Worm (Caenorhabditis elegans) whole organism, L1 larva: Measurements from ENCODE around the gene T08D10.4.

Experiments
- C16A3.4 ChIP-seq: fragments of 150-350 bp; optimal IDR thresholded peaks from 2 replicates; lab custom pipeline; 2014; ENCODE audit warnings: missing biosample characterization, missing genetic modification characterization
- F16B12.6 ChIP-seq: fragments of 150-350 bp; optimal IDR thresholded peaks from 2 replicates; lab custom pipeline; 2014; ENCODE audit warnings: missing biosample characterization, missing genetic modification characterization
- alr-1 ChIP-seq: fragments of 200-800 bp; sonication (Bioruptor generic); optimal IDR thresholded peaks from 2 replicates; lab custom pipeline; 2018; ENCODE audit warnings: borderline replicate concordance, mild to moderate bottlenecking, missing genetic modification characterization, missing compliant biosample characterization
- aly-2 ChIP-seq: fragments of 150-350 bp; optimal IDR thresholded peaks from 2 replicates; lab custom pipeline; 2014; ENCODE audit warnings: missing biosample characterization, missing genetic modification characterization
- blmp-1 ChIP-seq: fragments of 150-350 bp; optimal IDR thresholded peaks from 2 replicates; lab custom pipeline; 2014; ENCODE audit warnings: missing biosample characterization, missing genetic modification characterization
- ceh-63 ChIP-seq: fragments of 200-800 bp; sonication (Bioruptor generic); optimal IDR thresholded peaks from 2 replicates; lab custom pipeline; 2018; ENCODE audit warnings: mild to moderate bottlenecking, missing genetic modification characterization, missing compliant biosample characterization
- ceh-8 ChIP-seq: fragments of 200-800 bp; sonication (Bioruptor generic); optimal IDR thresholded peaks from 2 replicates; lab custom pipeline; 2018; ENCODE audit warnings: mild to moderate bottlenecking, missing genetic modification characterization, moderate library complexity, missing compliant biosample characterization
- ces-1 ChIP-seq: fragments of 150-350 bp; optimal IDR thresholded peaks from 2 replicates; lab custom pipeline; 2014; ENCODE audit warnings: missing biosample characterization, missing genetic modification reagents, missing genetic modification characterization
- dsc-1 ChIP-seq: sonication (generic microtip); optimal IDR thresholded peaks from 2 replicates; lab custom pipeline; 2016; ENCODE audit warnings: mild to moderate bottlenecking, missing genetic modification characterization, missing compliant biosample characterization
- efl-1 ChIP-seq, 4 experiments: fragments of 150-350 bp; optimal IDR thresholded peaks in 3 of 4; peaks in 1 of 4; 1 replicate in 1 of 4; 2 replicates in 3 of 4; lab custom pipeline; 2014; ENCODE audit warnings: missing biosample characterization in 2 of 4, missing genetic modification characterization in 2 of 4, missing genetic modification reagents in 2 of 4
- egl-13 ChIP-seq: sonication (generic microtip); optimal IDR thresholded peaks from 2 replicates; lab custom pipeline; 2016; ENCODE audit warnings: missing genotype, missing genetic modification reagents, missing genetic modification characterization, missing compliant biosample characterization
- elt-2 ChIP-seq: sonication (generic microtip); optimal IDR thresholded peaks from 2 replicates; lab custom pipeline; 2016; ENCODE audit warnings: missing genetic modification characterization, mild to moderate bottlenecking, inconsistent platforms, missing compliant biosample characterization, missing genetic modification reagents
- fkh-10 ChIP-seq: sonication (generic microtip); optimal IDR thresholded peaks from 2 replicates; lab custom pipeline; 2017; ENCODE audit warnings: missing biosample characterization, missing genetic modification reagents, missing genetic modification characterization
- fkh-4 ChIP-seq: sonication (generic microtip); optimal IDR thresholded peaks from 2 replicates; lab custom pipeline; 2016; ENCODE audit warnings: missing compliant biosample characterization, missing genetic modification characterization, borderline replicate concordance
- fkh-8 ChIP-seq: sonication (generic microtip); optimal IDR thresholded peaks from 2 replicates; lab custom pipeline; 2016; ENCODE audit warnings: mild to moderate bottlenecking, missing genetic modification characterization, missing compliant biosample characterization
- fos-1 ChIP-seq: fragments of 150-350 bp; optimal IDR thresholded peaks from 2 replicates; lab custom pipeline; 2014; ENCODE audit warnings: missing biosample characterization, missing genetic modification characterization
- hlh-17 ChIP-seq: fragments of 200-800 bp; sonication (Bioruptor generic); optimal IDR thresholded peaks from 2 replicates; lab custom pipeline; 2018; ENCODE audit warnings: missing genetic modification characterization, mild to moderate bottlenecking, missing compliant biosample characterization, moderate library complexity, borderline replicate concordance
- hlh-4 ChIP-seq: sonication (generic microtip); optimal IDR thresholded peaks from 2 replicates; lab custom pipeline; 2016; ENCODE audit warnings: mild to moderate bottlenecking, missing genetic modification characterization, missing compliant biosample characterization
- hpl-2 ChIP-seq: fragments of 150-350 bp; optimal IDR thresholded peaks from 2 replicates; lab custom pipeline; 2014; ENCODE audit warnings: missing biosample characterization, missing genetic modification reagents, missing genetic modification characterization
- isw-1 ChIP-seq: fragments of 200-800 bp; sonication (Bioruptor generic); IDR thresholded peaks from 2 replicates; pipeline ENCODE4 v1.3.6; 2022; ENCODE audit warnings: missing genetic modification characterization, missing compliant biosample characterization
- lin-13 ChIP-seq: fragments of 150-350 bp; optimal IDR thresholded peaks from 2 replicates; lab custom pipeline; 2014; ENCODE audit warnings: missing biosample characterization, missing genetic modification reagents, missing genetic modification characterization
- lin-14 ChIP-seq: fragments of 200-800 bp; sonication (Bioruptor generic); optimal IDR thresholded peaks from 2 replicates; lab custom pipeline; 2018; ENCODE audit warnings: mild to moderate bottlenecking, missing genetic modification characterization, moderate library complexity, missing compliant biosample characterization
- lin-15B ChIP-seq: fragments of 150-350 bp; sonication (generic microtip); optimal IDR thresholded peaks from 3 replicates; lab custom pipeline; 2014; ENCODE audit warnings: missing biosample characterization, missing genetic modification characterization
- lin-39 ChIP-seq: fragments of 150-350 bp; optimal IDR thresholded peaks from 2 replicates; lab custom pipeline; 2014; ENCODE audit warnings: missing biosample characterization, missing genetic modification reagents, missing genetic modification characterization
- lir-3 ChIP-seq: sonication (generic microtip); optimal IDR thresholded peaks from 2 replicates; lab custom pipeline; 2016; ENCODE audit warnings: mild to moderate bottlenecking, missing genetic modification characterization, moderate library complexity, missing compliant biosample characterization; ENCODE audit not compliant: poor library complexity
- mef-2 ChIP-seq: fragments of 150-350 bp; optimal IDR thresholded peaks from 2 replicates; lab custom pipeline; 2014; ENCODE audit warnings: missing biosample characterization, missing genetic modification characterization
- mep-1 ChIP-seq: fragments of 150-350 bp; optimal IDR thresholded peaks from 2 replicates; lab custom pipeline; 2014; ENCODE audit warnings: missing biosample characterization, missing genetic modification characterization
- nhr-19 ChIP-seq: fragments of 200-800 bp; sonication (Bioruptor generic); conservative IDR thresholded peaks from 2 replicates; pipeline ENCODE4 v1.3.6; 2022; ENCODE audit warnings: missing genetic modification characterization, missing compliant biosample characterization
- nhr-237 ChIP-seq: fragments of 150-350 bp; optimal IDR thresholded peaks from 2 replicates; lab custom pipeline; 2014; ENCODE audit warnings: missing biosample characterization, missing genetic modification characterization
- nhr-47 ChIP-seq: sonication (generic microtip); optimal IDR thresholded peaks from 2 replicates; lab custom pipeline; 2016; ENCODE audit warnings: mild to moderate bottlenecking, missing genetic modification characterization, moderate library complexity, missing compliant biosample characterization
- nhr-71 ChIP-seq: sonication (generic microtip); optimal IDR thresholded peaks from 2 replicates; lab custom pipeline; 2016; ENCODE audit warnings: mild to moderate bottlenecking, missing genetic modification characterization, moderate library complexity, missing compliant biosample characterization
- nhr-77 ChIP-seq: fragments of 150-350 bp; optimal IDR thresholded peaks from 2 replicates; lab custom pipeline; 2014; ENCODE audit warnings: missing biosample characterization, missing genetic modification characterization
- nhr-84 ChIP-seq: sonication (generic microtip); optimal IDR thresholded peaks from 2 replicates; lab custom pipeline; 2017; ENCODE audit warnings: missing biosample characterization, missing genetic modification characterization
- nhr-85 ChIP-seq: sonication (generic microtip); peaks from one replicate; lab custom pipeline; 2016; ENCODE audit warnings: missing genetic modification characterization, inconsistent platforms, missing compliant biosample characterization
- pax-3 ChIP-seq: fragments of 200-800 bp; sonication (Bioruptor generic); optimal IDR thresholded peaks from 2 replicates; lab custom pipeline; 2018; ENCODE audit warnings: mild to moderate bottlenecking, missing genetic modification characterization, moderate library complexity, missing compliant biosample characterization
- skn-1 ChIP-seq: fragments of 150-350 bp; optimal IDR thresholded peaks from 2 replicates; lab custom pipeline; 2014; ENCODE audit warnings: missing biosample characterization, missing genetic modification characterization
- snpc-4 ChIP-seq: fragments of 150-350 bp; optimal IDR thresholded peaks from 2 replicates; lab custom pipeline; 2014; ENCODE audit warnings: missing biosample characterization, missing genetic modification characterization
- snu-23 ChIP-seq: sonication (generic microtip); optimal IDR thresholded peaks from 2 replicates; lab custom pipeline; 2016; ENCODE audit warnings: missing genetic modification characterization, missing compliant biosample characterization
- sox-4 ChIP-seq: sonication (generic microtip); optimal IDR thresholded peaks from 2 replicates; lab custom pipeline; 2016; ENCODE audit warnings: missing genetic modification characterization, missing compliant biosample characterization
- sptf-1 ChIP-seq: fragments of 150-350 bp; optimal IDR thresholded peaks from 2 replicates; lab custom pipeline; 2014; ENCODE audit warnings: missing biosample characterization, missing genetic modification characterization
- swsn-7 ChIP-seq: sonication (generic microtip); optimal IDR thresholded peaks from 2 replicates; lab custom pipeline; 2016; ENCODE audit warnings: missing genetic modification characterization, missing compliant biosample characterization
- unc-62 ChIP-seq: fragments of 150-350 bp; optimal IDR thresholded peaks from 2 replicates; lab custom pipeline; 2014; ENCODE audit warnings: missing biosample characterization, missing genetic modification reagents, missing genetic modification characterization
- unc-98 ChIP-seq: fragments of 200-800 bp; sonication (Bioruptor generic); IDR thresholded peaks from 2 replicates; pipeline ENCODE4 v1.3.6; 2022; ENCODE audit warnings: missing genetic modification characterization, missing compliant biosample characterization
- vab-15 ChIP-seq: sonication (generic microtip); optimal IDR thresholded peaks from 2 replicates; lab custom pipeline; 2017; ENCODE audit warnings: missing genotype, mild to moderate bottlenecking, missing genetic modification characterization, missing compliant biosample characterization
- xbp-1 ChIP-seq: sonication (generic microtip); optimal IDR thresholded peaks from 2 replicates; lab custom pipeline; 2016; ENCODE audit warnings: missing genetic modification characterization, missing compliant biosample characterization
- zag-1 ChIP-seq: fragments of 150-350 bp; optimal IDR thresholded peaks from 2 replicates; lab custom pipeline; 2014; ENCODE audit warnings: missing biosample characterization, missing genetic modification characterization

Gene T08D10.4

ce11 chrX:11974629-11975085 is 21.5 kb upstream of the T08D10.4 start, which contains the start of gene set-6 (continued):
- TF ChIP-seq fkh-8 (tag; lab: Kevin White, UChicago) (no peak), ceh-8 (GFP tag; lab: Kevin White, UChicago) (no peak), sox-4 (tag; lab: Kevin White, UChicago) (no peak), nhr-77 (tag; lab: Kevin White, UChicago) (no peak), alr-1 (tag; lab: Kevin White, UChicago) (no peak), lin-39 (no peak), nhr-71 (tag; lab: Kevin White, UChicago) (peak; percentile 30), unc-98 (GFP tag; lab: Robert Waterston, UW) (no peak), hlh-4 (tag; lab: Kevin White, UChicago) (no peak), swsn-7 (tag; lab: Kevin White, UChicago) (peak; percentile 22), ces-1 (GFP tag; lab: Kevin White, UChicago) (no peak), vab-15 (tag; lab: Kevin White, UChicago) (no peak), snpc-4 (no peak), lin-13 (GFP tag; lab: Kevin White, UChicago) (no peak), elt-2 (no peak), hlh-17 (GFP tag; lab: Kevin White, UChicago) (no peak), mep-1 (tag; lab: Kevin White, UChicago) (peak; percentile 44), skn-1 (tag; lab: Kevin White, UChicago) (no peak), dsc-1 (tag; lab: Kevin White, UChicago) (no peak)

- no peak for TF ChIP-seq lin-15B (tag; lab: Kevin White, UChicago)
- TF ChIP-seq sox-4 (tag; lab: Kevin White, UChicago), result no peak
- no peak for TF ChIP-seq fkh-10 (GFP tag; lab: Kevin White, UChicago)
- no peak for TF ChIP-seq aly-2
- TF ChIP-seq nhr-77 (tag; lab: Kevin White, UChicago), result no peak
- TF ChIP-seq unc-62 (GFP tag; lab: Kevin White, UChicago), result no peak
- no peak for TF ChIP-seq ceh-63 (GFP tag; lab: Kevin White, UChicago)
- TF ChIP-seq snpc-4, result no peak
- no peak for TF ChIP-seq egl-13 (tag; lab: Kevin White, UChicago)
- TF ChIP-seq dsc-1 (tag; lab: Kevin White, UChicago), result no peak
- TF ChIP-seq fkh-4 (tag; lab: Kevin White, UChicago), result no peak
- no peak for TF ChIP-seq C16A3.4 (tag; lab: Kevin White, UChicago)
- TF ChIP-seq hlh-17 (GFP tag; lab: Kevin White, UChicago), result no peak
These were observed 18.2 kb upstream of the T08D10.4 start for ce11 chrX:11971323-11971722.

- TF ChIP-seq hpl-2 (no peak), zag-1 (tag; lab: Kevin White, UChicago) (no peak), nhr-85 (tag; lab: Kevin White, UChicago) (peak; percentile 60), efl-1 (optimal IDR thresholded peaks at IDR 0.05; lab: Kevin White, UChicago) (no peak), efl-1 (GFP tag; optimal IDR thresholded peaks at IDR 0.05 in 1 of 2; lab: Kevin White, UChicago) (peak in 1 of 2 experiments; percentile 19), nhr-19 (GFP tag; lab: Robert Waterston, UW) (no peak), mef-2 (no peak)
These were observed 16.4 kb upstream of the T08D10.4 start for ce11 chrX:11969554-11969953.

ce11 chrX:11969085-11969484 is 16.0 kb upstream of the T08D10.4 start:
- no peak for TF ChIP-seq ceh-8 (GFP tag; lab: Kevin White, UChicago)
- no peak for TF ChIP-seq fos-1 (tag; lab: Kevin White, UChicago)
- TF ChIP-seq swsn-7 (tag; lab: Kevin White, UChicago), result no peak
- TF ChIP-seq mep-1 (tag; lab: Kevin White, UChicago), result peak; percentile 1
- TF ChIP-seq nhr-71 (tag; lab: Kevin White, UChicago), result peak; percentile 42
- peak; percentile 27 for TF ChIP-seq nhr-47 (tag; lab: Kevin White, UChicago)
- peak; percentile 0 for TF ChIP-seq xbp-1
- no peak for TF ChIP-seq nhr-84 (tag; lab: Kevin White, UChicago)
- peak; percentile 26 for TF ChIP-seq lin-14 (GFP tag; lab: Kevin White, UChicago)
- peak; percentile 19 for TF ChIP-seq nhr-237 (tag; lab: Kevin White, UChicago)
- TF ChIP-seq lir-3 (tag; lab: Kevin White, UChicago), result no peak
- TF ChIP-seq isw-1 (GFP tag; lab: Robert Waterston, UW), result no peak
- peak; percentile 81 for TF ChIP-seq fkh-8 (tag; lab: Kevin White, UChicago)
- peak; percentile 4 for TF ChIP-seq snu-23 (GFP tag; lab: Kevin White, UChicago)
- no peak for TF ChIP-seq sptf-1
- no peak for TF ChIP-seq lin-15B (tag; lab: Kevin White, UChicago)
- TF ChIP-seq blmp-1, result peak; percentile 4
- no peak for TF ChIP-seq ceh-63 (GFP tag; lab: Kevin White, UChicago)
- no peak for TF ChIP-seq nhr-19 (GFP tag; lab: Robert Waterston, UW)
- TF ChIP-seq egl-13 (tag; lab: Kevin White, UChicago), result no peak
- peak; percentile 77 for TF ChIP-seq dsc-1 (tag; lab: Kevin White, UChicago)
- peak; percentile 21 for TF ChIP-seq pax-3 (tag; lab: Kevin White, UChicago)
- TF ChIP-seq F16B12.6 (tag; lab: Kevin White, UChicago), result no peak
